Worm (Caenorhabditis elegans): ENCODE results near the gene C34D10.5.

Gene C34D10.5

ce11 chrX:8015889-8016288, 1.9 kb upstream of the C34D10.5 start:
- no peak for TF ChIP-seq cebp-1 (GFP tag; IDR thresholded peaks at IDR 0.05)
- TF ChIP-seq cebp-1 (tag; optimal IDR thresholded peaks at IDR 0.05): peak; percentile 9
- peak; percentile 25 for TF ChIP-seq ceh-27 (GFP tag; optimal IDR thresholded peaks at IDR 0.05)
- no peak for TF ChIP-seq pha-4 (tag; optimal IDR thresholded peaks at IDR 0.05)
- no peak for TF ChIP-seq nhr-179 (tag; optimal IDR thresholded peaks at IDR 0.05)
- TF ChIP-seq hrde-1 (tag; optimal IDR thresholded peaks at IDR 0.05; ENCODE audit: borderline replicate concordance): no peak
- peak; percentile 18 for TF ChIP-seq K12H6.12 (tag; optimal IDR thresholded peaks at IDR 0.05)
- no peak for TF ChIP-seq K11D2.4 (GFP tag; IDR thresholded peaks at IDR 0.05)

- TF ChIP-seq F57A8.1 (GFP tag; optimal IDR thresholded peaks at IDR 0.05): no peak
- peak; percentile 37; the same call in 1 of the 2 replicates for TF ChIP-seq rcor-1 (GFP tag; IDR thresholded peaks at IDR 0.05)
- TF ChIP-seq sea-2 (GFP tag; IDR thresholded peaks at IDR 0.05): 0 out of 2 replicates have a peak, but pooled peaks have one; percentile 43
- no peak for TF ChIP-seq D2030.7 (GFP tag; IDR thresholded peaks at IDR 0.05)
- no peak for TF ChIP-seq dpl-1 (GFP tag; optimal IDR thresholded peaks at IDR 0.05)
- TF ChIP-seq T07F8.4 (tag; optimal IDR thresholded peaks at IDR 0.05): no peak
- TF ChIP-seq madf-6 (GFP tag; IDR thresholded peaks at IDR 0.05): no peak
- TF ChIP-seq madf-3 (GFP tag; IDR thresholded peaks at IDR 0.05): 0 out of 2 replicates have a peak, but pooled peaks have one; percentile 28
- TF ChIP-seq nhr-179 (tag; optimal IDR thresholded peaks at IDR 0.05): no peak
- peak; percentile 40 for TF ChIP-seq attf-5 (GFP tag; optimal IDR thresholded peaks at IDR 0.05)
- no peak for TF ChIP-seq egl-44 (GFP tag; IDR thresholded peaks at IDR 0.05)
- no peak for TF ChIP-seq ztf-28 (GFP tag; IDR thresholded peaks at IDR 0.05)
- TF ChIP-seq xnd-1 (tag; optimal IDR thresholded peaks at IDR 0.05): no peak
- TF ChIP-seq snpc-1.3 (tag; optimal IDR thresholded peaks at IDR 0.05; ENCODE audit: insufficient read depth): no peak
- no peak for TF ChIP-seq sptf-2 (GFP tag; optimal IDR thresholded peaks at IDR 0.05)
- peak; percentile 42; the same call in 1 of the 2 replicates for TF ChIP-seq dox-1 (GFP tag; IDR thresholded peaks at IDR 0.05)
- no peak; the same call in 1 of the 2 replicates for TF ChIP-seq Y53G8AR.9 (GFP tag; conservative IDR thresholded peaks at IDR 0.05)
- TF ChIP-seq F49E8.2 (tag; optimal IDR thresholded peaks at IDR 0.05; ENCODE audit: insufficient read depth): no peak
- no peak for TF ChIP-seq ceh-100 (GFP tag; IDR thresholded peaks at IDR 0.05)
- no peak for TF ChIP-seq aptf-3 (GFP tag; IDR thresholded peaks at IDR 0.05)
- TF ChIP-seq bed-2 (GFP tag; IDR thresholded peaks at IDR 0.05): no peak
- no peak for TF ChIP-seq him-1 (tag; optimal IDR thresholded peaks at IDR 0.05)
- TF ChIP-seq pha-4 (tag; optimal IDR thresholded peaks at IDR 0.05): no peak
- no peak for TF ChIP-seq attf-6 (GFP tag; IDR thresholded peaks at IDR 0.05)
- no peak for TF ChIP-seq zim-3 (tag; optimal IDR thresholded peaks at IDR 0.05)
- TF ChIP-seq ceh-27 (GFP tag; optimal IDR thresholded peaks at IDR 0.05): no peak
- TF ChIP-seq repo-1 (tag; optimal IDR thresholded peaks at IDR 0.05): peak; percentile 36
- peak; percentile 48; the same call in 1 of the 2 replicates for TF ChIP-seq B0336.3 (GFP tag; IDR thresholded peaks at IDR 0.05)
- no peak for TF ChIP-seq cebp-1 (GFP tag; IDR thresholded peaks at IDR 0.05)
- peak; percentile 59 for TF ChIP-seq cebp-1 (tag; optimal IDR thresholded peaks at IDR 0.05)
- no peak for TF ChIP-seq C17E4.6 (GFP tag; IDR thresholded peaks at IDR 0.05)
- TF ChIP-seq K12H6.12 (tag; optimal IDR thresholded peaks at IDR 0.05): peak; percentile 73
- TF ChIP-seq rpc-1 (optimal IDR thresholded peaks at IDR 0.05): no peak
- no peak for TF ChIP-seq rpc-1 (tag; optimal IDR thresholded peaks at IDR 0.05)
- TF ChIP-seq nfya-2 (GFP tag; IDR thresholded peaks at IDR 0.05): no peak
- no peak for TF ChIP-seq ceh-58 (GFP tag; IDR thresholded peaks at IDR 0.05)
- no peak for TF ChIP-seq attf-3 (GFP tag; conservative IDR thresholded peaks at IDR 0.05)
- TF ChIP-seq akir-1 (GFP tag; optimal IDR thresholded peaks at IDR 0.05): no peak
- peak; percentile 75; the same call in 1 of the 2 replicates for TF ChIP-seq lin-26 (GFP tag; IDR thresholded peaks at IDR 0.05)
- TF ChIP-seq let-526 (GFP tag; IDR thresholded peaks at IDR 0.05): no peak
- no peak for TF ChIP-seq Y53F4B.3 (GFP tag; IDR thresholded peaks at IDR 0.05)
- TF ChIP-seq Y79H2A.3 (GFP tag; conservative IDR thresholded peaks at IDR 0.05): no peak
- TF ChIP-seq snpc-3.4 (tag; optimal IDR thresholded peaks at IDR 0.05): no peak
- TF ChIP-seq egrh-3 (GFP tag; IDR thresholded peaks at IDR 0.05): peak; percentile 100
- no peak for TF ChIP-seq nhr-27 (tag; optimal IDR thresholded peaks at IDR 0.05)
Measured at ce11 chrX:8017305-8017704, 522 bp upstream of the C34D10.5 start.
